Worm (Caenorhabditis elegans) whole organism, L2 larva: ENCODE measurements around the gene best-20.
A peak's percentile ranks its signal among the peaks of the same experiment; 100 is the strongest.

Experiments
- C34F6.9 ChIP-seq: fragments of 150-350 bp; optimal IDR thresholded peaks from 2 replicates; lab custom pipeline; 2014; ENCODE audit warnings: missing biosample characterization, missing genetic modification characterization
- R02D3.7 ChIP-seq: fragments of 150-350 bp; optimal IDR thresholded peaks from 2 replicates; lab custom pipeline; 2014; ENCODE audit warnings: missing biosample characterization, missing genetic modification characterization
- ama-1 ChIP-seq: fragments of 150-350 bp; optimal IDR thresholded peaks from 2 replicates; lab custom pipeline; 2018; ENCODE audit warnings: inconsistent platforms
- blmp-1 ChIP-seq: sonication (generic microtip); optimal IDR thresholded peaks from 2 replicates; lab custom pipeline; 2017; ENCODE audit warnings: missing genetic modification characterization, mild to moderate bottlenecking, missing compliant biosample characterization, antibody characterized with exemption, moderate library complexity; ENCODE audit not compliant: insufficient read depth
- ceh-16 ChIP-seq: fragments of 150-350 bp; optimal IDR thresholded peaks from 2 replicates; lab custom pipeline; 2014; ENCODE audit warnings: missing biosample characterization, missing genetic modification characterization
- ceh-82 ChIP-seq: fragments of 150-350 bp; optimal IDR thresholded peaks from 2 replicates; lab custom pipeline; 2014; ENCODE audit warnings: missing biosample characterization, missing genetic modification characterization
- crh-2 ChIP-seq: sonication (generic microtip); optimal IDR thresholded peaks from 2 replicates; lab custom pipeline; 2017; ENCODE audit warnings: missing biosample characterization, missing genetic modification characterization
- dmd-4 ChIP-seq: sonication (generic microtip); optimal IDR thresholded peaks from 2 replicates; lab custom pipeline; 2017; ENCODE audit warnings: missing biosample characterization, missing genetic modification characterization
- egl-27 ChIP-seq: sonication (generic microtip); optimal IDR thresholded peaks from 3 replicates; lab custom pipeline; 2017; ENCODE audit warnings: missing biosample characterization, missing genetic modification reagents, missing genetic modification characterization
- elt-1 ChIP-seq: fragments of 150-350 bp; optimal IDR thresholded peaks from 2 replicates; lab custom pipeline; 2014; ENCODE audit warnings: missing biosample characterization, missing genetic modification characterization
- elt-3 ChIP-seq: sonication (generic microtip); optimal IDR thresholded peaks from 2 replicates; lab custom pipeline; 2017; ENCODE audit warnings: missing biosample characterization, missing genetic modification characterization
- fos-1 ChIP-seq: fragments of 150-350 bp; optimal IDR thresholded peaks from 2 replicates; lab custom pipeline; 2014; ENCODE audit warnings: missing biosample characterization, missing genetic modification characterization
- lin-11 ChIP-seq: fragments of 150-350 bp; sonication (generic microtip); optimal IDR thresholded peaks from 2 replicates; lab custom pipeline; 2014; ENCODE audit warnings: missing biosample characterization, missing genetic modification characterization, inconsistent platforms, mixed read lengths
- lin-13 ChIP-seq: fragments of 150-350 bp; optimal IDR thresholded peaks from 2 replicates; lab custom pipeline; 2014; ENCODE audit warnings: missing biosample characterization, missing genetic modification reagents, missing genetic modification characterization
- lin-39 ChIP-seq: fragments of 150-350 bp; optimal IDR thresholded peaks from 2 replicates; lab custom pipeline; 2014; ENCODE audit warnings: missing biosample characterization, missing genetic modification reagents, missing genetic modification characterization
- lsy-2 ChIP-seq, 2 experiments: fragments of 150-350 bp in 1 of 2; sonication (generic microtip) in 1 of 2; optimal IDR thresholded peaks; 2 replicates each; lab custom pipeline; 2014 to 2017; ENCODE audit warnings: missing biosample characterization in 2 of 2, missing genetic modification characterization in 2 of 2
- mab-5 ChIP-seq: fragments of 150-350 bp; optimal IDR thresholded peaks from 2 replicates; lab custom pipeline; 2014; ENCODE audit warnings: missing biosample characterization, missing genetic modification characterization
- mdl-1 ChIP-seq, 2 experiments: fragments of 150-350 bp in 1 of 2; sonication (generic microtip) in 1 of 2; optimal IDR thresholded peaks; 2 replicates each; lab custom pipeline; 2017; ENCODE audit warnings: missing biosample characterization in 2 of 2, missing genetic modification characterization in 2 of 2
- nhr-10 ChIP-seq: sonication (generic microtip); optimal IDR thresholded peaks from 2 replicates; lab custom pipeline; 2017; ENCODE audit warnings: missing biosample characterization, missing genetic modification characterization
- nhr-11 ChIP-seq: fragments of 150-350 bp; optimal IDR thresholded peaks from 2 replicates; lab custom pipeline; 2014; ENCODE audit warnings: missing biosample characterization, missing genetic modification characterization
- nhr-12 ChIP-seq: fragments of 150-350 bp; optimal IDR thresholded peaks from 2 replicates; lab custom pipeline; 2014; ENCODE audit warnings: missing biosample characterization, missing genetic modification characterization
- nhr-129 ChIP-seq: fragments of 150-350 bp; optimal IDR thresholded peaks from 2 replicates; lab custom pipeline; 2014; ENCODE audit warnings: missing biosample characterization, missing genetic modification characterization
- nhr-21 ChIP-seq: fragments of 150-350 bp; optimal IDR thresholded peaks from 2 replicates; lab custom pipeline; 2014; ENCODE audit warnings: missing biosample characterization, missing genetic modification characterization
- nhr-23 ChIP-seq: fragments of 150-350 bp; optimal IDR thresholded peaks from 2 replicates; lab custom pipeline; 2014; ENCODE audit warnings: missing biosample characterization, missing genetic modification reagents, missing genetic modification characterization
- nhr-237 ChIP-seq: fragments of 150-350 bp; optimal IDR thresholded peaks from 2 replicates; lab custom pipeline; 2014; ENCODE audit warnings: missing biosample characterization, missing genetic modification characterization
- nhr-25 ChIP-seq: fragments of 150-350 bp; sonication (generic microtip); optimal IDR thresholded peaks from 3 replicates; lab custom pipeline; 2014; ENCODE audit warnings: missing biosample characterization, missing genetic modification characterization
- nhr-77 ChIP-seq: fragments of 150-350 bp; optimal IDR thresholded peaks from 2 replicates; lab custom pipeline; 2014; ENCODE audit warnings: missing biosample characterization, missing genetic modification characterization
- peb-1 ChIP-seq: fragments of 150-350 bp; optimal IDR thresholded peaks from 2 replicates; lab custom pipeline; 2014; ENCODE audit warnings: missing biosample characterization, missing genetic modification characterization
- sem-4 ChIP-seq: fragments of 150-350 bp; optimal IDR thresholded peaks from 2 replicates; lab custom pipeline; 2014; ENCODE audit warnings: missing biosample characterization, missing genetic modification reagents, missing genetic modification characterization
- skn-1 ChIP-seq: sonication (generic microtip); optimal IDR thresholded peaks from 2 replicates; lab custom pipeline; 2017; ENCODE audit warnings: missing biosample characterization, missing genetic modification characterization
- sma-3 ChIP-seq: sonication (generic microtip); optimal IDR thresholded peaks from 2 replicates; lab custom pipeline; 2016; ENCODE audit warnings: missing genetic modification reagents, missing genetic modification characterization, missing compliant biosample characterization
- sma-9 ChIP-seq, 2 experiments: fragments of 150-350 bp in 1 of 2; sonication (generic microtip) in 1 of 2; optimal IDR thresholded peaks; 2 replicates each; lab custom pipeline; 2014 to 2016; ENCODE audit warnings: missing genetic modification characterization in 2 of 2, mild to moderate bottlenecking in 1 of 2, missing biosample characterization in 1 of 2, missing compliant biosample characterization in 1 of 2, missing genetic modification reagents in 1 of 2, moderate library complexity in 1 of 2
- snpc-4 ChIP-seq: fragments of 150-350 bp; optimal IDR thresholded peaks from 2 replicates; lab custom pipeline; 2014; ENCODE audit warnings: missing biosample characterization, missing genetic modification characterization
- unc-39 ChIP-seq: fragments of 150-350 bp; optimal IDR thresholded peaks from 2 replicates; lab custom pipeline; 2014; ENCODE audit warnings: missing biosample characterization, missing genetic modification characterization
- unc-55 ChIP-seq: fragments of 150-350 bp; sonication (generic microtip); optimal IDR thresholded peaks from 3 replicates; lab custom pipeline; 2014; ENCODE audit warnings: missing biosample characterization, missing genetic modification reagents, missing genetic modification characterization

Gene best-20

ce11 chrIV:3725845-3726244 lies 30.2 kb upstream of the best-20 start, which contains the start of gene smgl-2 (continued):
- no peak for TF ChIP-seq nhr-77
- TF ChIP-seq unc-55 (GFP tag; lab: Kevin White, UChicago): peak; percentile 85
- TF ChIP-seq nhr-237 (tag; lab: Kevin White, UChicago): no peak
- TF ChIP-seq lin-13 (GFP tag; lab: Kevin White, UChicago): peak; percentile 79
- TF ChIP-seq skn-1 (tag; lab: Kevin White, UChicago): no peak
- peak; percentile 31 for TF ChIP-seq ama-1
- TF ChIP-seq dmd-4 (tag; lab: Kevin White, UChicago): no peak
- peak; percentile 15 for TF ChIP-seq nhr-21 (tag; lab: Kevin White, UChicago)
- no peak for TF ChIP-seq unc-39 (tag; lab: Kevin White, UChicago)
- no peak for TF ChIP-seq nhr-10 (tag; lab: Kevin White, UChicago)
- TF ChIP-seq ceh-82: no peak
- TF ChIP-seq fos-1 (tag; lab: Kevin White, UChicago): peak; percentile 52

ce11 chrIV:3731430-3731829 lies 24.6 kb upstream of the best-20 start:
- TF ChIP-seq sma-9 (GFP tag; optimal IDR thresholded peaks at IDR 0.05; lab: Kevin White, UChicago) (no peak), sma-9 (tag; optimal IDR thresholded peaks at IDR 0.05; lab: Kevin White, UChicago) (no peak), skn-1 (tag; lab: Kevin White, UChicago) (no peak), blmp-1 (tag; lab: Kevin White, UChicago) (no peak), R02D3.7 (tag; lab: Kevin White, UChicago) (no peak), egl-27 (tag; lab: Kevin White, UChicago) (no peak), nhr-11 (tag; lab: Kevin White, UChicago) (no peak)

ce11 chrIV:3733287-3733686 lies 22.7 kb upstream of the best-20 start:
- TF ChIP-seq nhr-23 (no peak), nhr-129 (no peak), nhr-21 (tag; lab: Kevin White, UChicago) (no peak), peb-1 (tag; lab: Kevin White, UChicago) (no peak), ceh-16 (tag; lab: Kevin White, UChicago) (no peak), sem-4 (tag; lab: Kevin White, UChicago) (no peak), fos-1 (tag; lab: Kevin White, UChicago) (no peak)

- no peak for TF ChIP-seq lin-13 (GFP tag; lab: Kevin White, UChicago)
- TF ChIP-seq elt-1 (tag; lab: Kevin White, UChicago): no peak
- no peak for TF ChIP-seq blmp-1 (tag; lab: Kevin White, UChicago)
- TF ChIP-seq nhr-77: no peak
- TF ChIP-seq egl-27 (tag; lab: Kevin White, UChicago): no peak
- no peak for TF ChIP-seq mab-5 (tag; lab: Kevin White, UChicago)
- no peak for TF ChIP-seq peb-1 (tag; lab: Kevin White, UChicago)
- no peak for TF ChIP-seq nhr-12 (tag; lab: Kevin White, UChicago)
- no peak for TF ChIP-seq nhr-23
- no peak for TF ChIP-seq snpc-4
- TF ChIP-seq lin-11: no peak
- no peak for TF ChIP-seq elt-3 (tag; lab: Kevin White, UChicago)
- TF ChIP-seq mdl-1 (tag; optimal IDR thresholded peaks at IDR 0.05; lab: Kevin White, UChicago): no peak
- no peak for TF ChIP-seq nhr-25
- TF ChIP-seq sem-4 (tag; lab: Kevin White, UChicago): no peak
- TF ChIP-seq sma-3 (GFP tag; lab: Kevin White, UChicago): no peak
Observed at ce11 chrIV:3736244-3736643, 19.8 kb upstream of the best-20 start.

ce11 chrIV:3738655-3739403 lies 17.2 kb upstream of the best-20 start, which contains the start of gene nape-2:
nape-2 (minus strand) TSS chrIV:3738925.
- TF ChIP-seq lin-39 (tag; lab: Kevin White, UChicago): no peak
- TF ChIP-seq R02D3.7 (tag; lab: Kevin White, UChicago): no peak
- TF ChIP-seq mdl-1 (tag; optimal IDR thresholded peaks at IDR 0.05; lab: Kevin White, UChicago): no peak
- TF ChIP-seq nhr-129: peak; percentile 30
- TF ChIP-seq egl-27 (tag; lab: Kevin White, UChicago): no peak
- peak; percentile 18 for TF ChIP-seq unc-55 (GFP tag; lab: Kevin White, UChicago)
- peak; percentile 17 for TF ChIP-seq crh-2 (tag; lab: Kevin White, UChicago)
- peak; percentile 5 for TF ChIP-seq C34F6.9 (tag; lab: Kevin White, UChicago)
- no peak for TF ChIP-seq nhr-25
- peak in 1 of 2 experiments; percentile 27 for TF ChIP-seq lsy-2 (tag; optimal IDR thresholded peaks at IDR 0.05; lab: Kevin White, UChicago)
- peak; percentile 24 for TF ChIP-seq fos-1 (tag; lab: Kevin White, UChicago)
